Worm (Caenorhabditis elegans) whole organism, L1 larva: ENCODE results near the gene unc-45.

Source experiments
- fos-1 ChIP-seq: fragments of 150-350 bp; optimal IDR thresholded peaks from 2 replicates; lab custom pipeline; 2014; ENCODE audit warnings: missing biosample characterization, missing genetic modification characterization
- mef-2 ChIP-seq: fragments of 150-350 bp; optimal IDR thresholded peaks from 2 replicates; lab custom pipeline; 2014; ENCODE audit warnings: missing biosample characterization, missing genetic modification characterization
- zag-1 ChIP-seq: fragments of 150-350 bp; optimal IDR thresholded peaks from 2 replicates; lab custom pipeline; 2014; ENCODE audit warnings: missing biosample characterization, missing genetic modification characterization

DNA sequence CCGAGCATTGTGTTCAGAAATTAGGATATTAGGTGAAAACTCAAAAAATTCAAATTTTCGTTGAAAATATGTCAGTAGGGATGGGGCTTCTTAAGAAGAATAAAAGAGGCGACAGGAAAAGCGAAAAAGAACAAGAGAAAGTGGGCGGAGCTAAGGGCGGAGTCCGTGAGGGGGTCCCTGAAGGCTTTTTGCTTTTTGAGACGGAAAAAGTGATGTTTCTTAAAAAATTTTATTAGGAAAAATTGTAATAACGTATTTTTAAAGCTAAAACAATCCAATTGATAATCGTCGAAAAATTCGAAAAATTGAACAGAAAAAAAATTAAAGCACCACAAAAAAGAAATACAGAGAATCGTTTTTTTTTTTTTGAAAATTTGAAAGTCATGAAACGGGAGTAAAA, 27.6 kb upstream of the unc-45 start, which contains the start of gene Y55B1BR.6:
- no peak for TF ChIP-seq zag-1
- no peak for TF ChIP-seq fos-1
- TF ChIP-seq mef-2 (tag; lab: Kevin White, UChicago): no peak
